Worm (Caenorhabditis elegans): ENCODE results near the gene C08G5.7.

ce11 chrII:797445-797844 lies 32.3 kb upstream of the C08G5.7 start:
- TF ChIP-seq F44E2.7 (GFP tag; IDR thresholded peaks at IDR 0.05) (no peak), nhr-77 (tag; optimal IDR thresholded peaks at IDR 0.05) (no peak), zip-11 (GFP tag; IDR thresholded peaks at IDR 0.05) (no peak), skn-1 (tag; optimal IDR thresholded peaks at IDR 0.05) (no peak), unc-39 (tag; optimal IDR thresholded peaks at IDR 0.05) (no peak), lim-7 (GFP tag; IDR thresholded peaks at IDR 0.05) (no peak), saeg-2 (GFP tag; IDR thresholded peaks at IDR 0.05) (no peak), egl-27 (tag; optimal IDR thresholded peaks at IDR 0.05) (no peak)
